Fruit fly (Drosophila melanogaster) whole organism: Measurements from ENCODE around the gene Tehao.

Experiments used
- CG8478 ChIP-seq: fragments of >200 bp; optimal IDR thresholded peaks from 2 replicates; lab custom pipeline; 2018; ENCODE audit warnings: inconsistent platforms
- EcR ChIP-seq, 2 experiments: fragments of >200 bp; optimal IDR thresholded peaks; 2 replicates each; lab custom pipeline; 2017; ENCODE audit warnings: missing biosample characterization in 2 of 2, missing genetic modification characterization in 2 of 2, missing genetic modification reagents in 2 of 2
- pan ChIP-seq: fragments of >200 bp; optimal IDR thresholded peaks from 2 replicates; lab custom pipeline; 2017
- psq ChIP-seq: fragments of >200 bp; optimal IDR thresholded peaks from 2 replicates; lab custom pipeline; 2017

- no peak for TF ChIP-seq pan
- no peak for TF ChIP-seq CG8478 (lab: Kevin White, UChicago)
- no peak for TF ChIP-seq psq (lab: Kevin White, UChicago)
- no peak for TF ChIP-seq EcR (GFP tag; optimal IDR thresholded peaks at IDR 0.05; lab: Kevin White, UChicago)
Observed at dm6 chr2L:13414525-13415481, 20.6 kb upstream of the Tehao start, which contains the start of the genes CG16956, CG42784 and CG43850.
